Worm (Caenorhabditis elegans): ENCODE measurements around the gene try-8.

- no peak for TF ChIP-seq pqm-1 (tag; optimal IDR thresholded peaks at IDR 0.05)
- TF ChIP-seq nhr-76 (tag; optimal IDR thresholded peaks at IDR 0.05) = no peak
- TF ChIP-seq snpc-4 (tag; optimal IDR thresholded peaks at IDR 0.05) = no peak
- TF ChIP-seq nhr-90 (tag; optimal IDR thresholded peaks at IDR 0.05; ENCODE audit: poor library complexity) = no peak
- no peak for TF ChIP-seq sox-4 (tag; optimal IDR thresholded peaks at IDR 0.05)
- TF ChIP-seq Y116A8C.19 (tag; optimal IDR thresholded peaks at IDR 0.05; ENCODE audit: borderline replicate concordance) = no peak
- TF ChIP-seq tbx-2 (tag; optimal IDR thresholded peaks at IDR 0.05) = no peak
- no peak for TF ChIP-seq lin-15B (tag; optimal IDR thresholded peaks at IDR 0.05)
Observed at ce11 chrV:7428880-7429279, 25.3 kb downstream of the try-8 start, which contains the start of gene srw-69.
